Worm (Caenorhabditis elegans) whole organism, L4 larva: ENCODE data around the gene pst-2.

Source experiments
- F10B5.3 ChIP-seq: sonication (generic microtip); optimal IDR thresholded peaks from 2 replicates; lab custom pipeline; 2016; ENCODE audit warnings: mild to moderate bottlenecking, missing genetic modification characterization, missing compliant biosample characterization
- F26F4.8 ChIP-seq: fragments of 200-800 bp; sonication (Bioruptor generic); conservative IDR thresholded peaks from 2 replicates; pipeline ENCODE4 v1.3.6; 2022; ENCODE audit warnings: missing genetic modification characterization, missing compliant biosample characterization
- F44E2.7 ChIP-seq: fragments of 200-800 bp; sonication (Bioruptor generic); IDR thresholded peaks from 2 replicates; pipeline ENCODE4 v2.1.2; 2022; ENCODE audit warnings: missing genetic modification characterization, missing compliant biosample characterization
- F49E8.2 ChIP-seq: sonication (generic microtip); optimal IDR thresholded peaks from 2 replicates; lab custom pipeline; 2016; ENCODE audit warnings: missing compliant biosample characterization, mild to moderate bottlenecking, missing genetic modification characterization, borderline replicate concordance
- R02D3.7 ChIP-seq: fragments of 150-350 bp; sonication (generic microtip); optimal IDR thresholded peaks from 3 replicates; lab custom pipeline; 2014; ENCODE audit warnings: missing biosample characterization, missing genetic modification characterization
- Y105C5A.15 ChIP-seq: fragments of 200-800 bp; sonication (Bioruptor generic); IDR thresholded peaks from 2 replicates; pipeline ENCODE4 v1.3.6; 2022; ENCODE audit warnings: missing genetic modification characterization, missing compliant biosample characterization
- Y5F2A.4 ChIP-seq: fragments of 200-800 bp; sonication (Bioruptor generic); optimal IDR thresholded peaks from 2 replicates; lab custom pipeline; 2018; ENCODE audit warnings: mild to moderate bottlenecking, missing genetic modification characterization, missing compliant biosample characterization
- ZK546.5 ChIP-seq, 2 experiments: sonication (generic microtip); optimal IDR thresholded peaks; 2 replicates each; lab custom pipeline; 2017; ENCODE audit warnings: missing biosample characterization in 2 of 2, missing genetic modification characterization in 2 of 2
- attf-4 ChIP-seq: sonication (generic microtip); optimal IDR thresholded peaks from 3 replicates; lab custom pipeline; 2017; ENCODE audit warnings: missing biosample characterization, missing genetic modification characterization
- ceh-28 ChIP-seq: fragments of 150-350 bp; optimal IDR thresholded peaks from 2 replicates; lab custom pipeline; 2014; ENCODE audit warnings: missing biosample characterization, missing genetic modification reagents, missing genetic modification characterization
- ceh-32 ChIP-seq: sonication (generic microtip); optimal IDR thresholded peaks from 2 replicates; lab custom pipeline; 2016; ENCODE audit warnings: mild to moderate bottlenecking, missing genetic modification characterization, missing compliant biosample characterization; ENCODE audit not compliant: poor library complexity
- ceh-44 ChIP-seq: fragments of 200-800 bp; sonication (Bioruptor generic); IDR thresholded peaks from 2 replicates; pipeline ENCODE4 v1.3.6; 2022; ENCODE audit warnings: missing genetic modification reagents, missing genetic modification characterization, missing compliant biosample characterization
- cey-2 ChIP-seq: sonication (generic microtip); optimal IDR thresholded peaks from 3 replicates; lab custom pipeline; 2017; ENCODE audit warnings: missing genetic modification characterization, mild to moderate bottlenecking, missing compliant biosample characterization, antibody characterized with exemption, borderline replicate concordance; ENCODE audit not compliant: insufficient read depth
- daf-12 ChIP-seq: fragments of 150-350 bp; optimal IDR thresholded peaks from 2 replicates; lab custom pipeline; 2014; ENCODE audit warnings: missing biosample characterization, missing genetic modification reagents, missing genetic modification characterization
- daf-16 ChIP-seq, 3 experiments: sonication (generic microtip); optimal IDR thresholded peaks; 2 replicates each; lab custom pipeline; 2016 to 2017; ENCODE audit warnings: missing genetic modification characterization in 3 of 3, missing genetic modification reagents in 3 of 3, mild to moderate bottlenecking in 2 of 3, missing compliant biosample characterization in 2 of 3, missing biosample characterization in 1 of 3, moderate library complexity in 1 of 3
- dmd-8 ChIP-seq: fragments of 200-800 bp; sonication (Bioruptor generic); IDR thresholded peaks from 2 replicates; pipeline ENCODE4 v1.3.6; 2022; ENCODE audit warnings: missing genetic modification characterization, missing compliant biosample characterization
- dmd-9 ChIP-seq: fragments of 200-800 bp; sonication (Bioruptor generic); IDR thresholded peaks from 2 replicates; pipeline ENCODE4 v1.3.6; 2022; ENCODE audit warnings: missing genetic modification reagents, missing genetic modification characterization, missing compliant biosample characterization
- dve-1 ChIP-seq: sonication (generic microtip); optimal IDR thresholded peaks from 2 replicates; lab custom pipeline; 2017; ENCODE audit warnings: antibody characterized with exemption, mild to moderate bottlenecking, missing genetic modification characterization, missing compliant biosample characterization; ENCODE audit not compliant: insufficient read depth
- egl-43 ChIP-seq: fragments of 200-800 bp; sonication (Bioruptor generic); IDR thresholded peaks from 2 replicates; pipeline ENCODE4 v1.3.6; 2022; ENCODE audit warnings: missing genetic modification reagents, missing genetic modification characterization, missing compliant biosample characterization
- fkh-10 ChIP-seq: fragments of 150-350 bp; optimal IDR thresholded peaks from 2 replicates; lab custom pipeline; 2014; ENCODE audit warnings: missing biosample characterization, missing genetic modification reagents, missing genetic modification characterization
- gei-8 ChIP-seq: fragments of 200-800 bp; sonication (Bioruptor generic); optimal IDR thresholded peaks from 2 replicates; lab custom pipeline; 2018; ENCODE audit warnings: mild to moderate bottlenecking, missing genetic modification characterization, missing compliant biosample characterization
- hlh-11 ChIP-seq: fragments of 200-800 bp; sonication (Bioruptor generic); optimal IDR thresholded peaks from 2 replicates; lab custom pipeline; 2018; ENCODE audit warnings: mild to moderate bottlenecking, missing genetic modification characterization, missing compliant biosample characterization
- hlh-30 ChIP-seq: sonication (generic microtip); optimal IDR thresholded peaks from 2 replicates; lab custom pipeline; 2017; ENCODE audit warnings: antibody characterized with exemption, mild to moderate bottlenecking, missing genetic modification characterization, missing compliant biosample characterization; ENCODE audit not compliant: insufficient read depth
- hmg-1.1 ChIP-seq: fragments of 200-800 bp; sonication (Bioruptor generic); IDR thresholded peaks from 2 replicates; pipeline ENCODE4 v1.3.6; 2022; ENCODE audit warnings: missing genetic modification reagents, missing genetic modification characterization, missing compliant biosample characterization
- jun-1 ChIP-seq: fragments of 150-350 bp; optimal IDR thresholded peaks from 2 replicates; lab custom pipeline; 2014; ENCODE audit warnings: missing biosample characterization, missing genetic modification reagents, missing genetic modification characterization
- lim-7 ChIP-seq: fragments of 200-800 bp; sonication (Bioruptor generic); IDR thresholded peaks from 2 replicates; pipeline ENCODE4 v1.3.6; 2022; ENCODE audit warnings: missing genetic modification characterization, missing compliant biosample characterization
- lin-1 ChIP-seq: fragments of 200-800 bp; sonication (Bioruptor generic); IDR thresholded peaks from 2 replicates; pipeline ENCODE4 v1.3.6; 2022; ENCODE audit warnings: missing genetic modification reagents, missing genetic modification characterization, missing compliant biosample characterization
- lin-15B ChIP-seq: fragments of 150-350 bp; sonication (generic microtip); optimal IDR thresholded peaks from 3 replicates; lab custom pipeline; 2014; ENCODE audit warnings: missing biosample characterization, missing genetic modification characterization
- lin-29 ChIP-seq: fragments of 200-800 bp; sonication (Bioruptor generic); IDR thresholded peaks from 2 replicates; pipeline ENCODE4 v1.3.6; 2022; ENCODE audit warnings: missing genetic modification reagents, missing genetic modification characterization, missing compliant biosample characterization
- lin-39 ChIP-seq: fragments of 150-350 bp; optimal IDR thresholded peaks from 2 replicates; lab custom pipeline; 2014; ENCODE audit warnings: missing biosample characterization, missing genetic modification reagents, missing genetic modification characterization
- madf-9 ChIP-seq: fragments of 200-800 bp; sonication (Bioruptor generic); conservative IDR thresholded peaks from 2 replicates; pipeline ENCODE4 v1.3.6; 2022; ENCODE audit warnings: missing genetic modification reagents, missing genetic modification characterization, missing compliant biosample characterization
- mep-1 ChIP-seq: fragments of 150-350 bp; sonication (generic microtip); optimal IDR thresholded peaks from 3 replicates; lab custom pipeline; 2014; ENCODE audit warnings: missing biosample characterization, missing genetic modification characterization
- nhr-10 ChIP-seq: fragments of 150-350 bp; optimal IDR thresholded peaks from 2 replicates; lab custom pipeline; 2014; ENCODE audit warnings: missing biosample characterization, missing genetic modification characterization
- nhr-102 ChIP-seq: sonication (generic microtip); optimal IDR thresholded peaks from 2 replicates; lab custom pipeline; 2016; ENCODE audit warnings: mild to moderate bottlenecking, missing genetic modification characterization, moderate library complexity, missing compliant biosample characterization
- nhr-11 ChIP-seq: fragments of 150-350 bp; optimal IDR thresholded peaks from 2 replicates; lab custom pipeline; 2014; ENCODE audit warnings: missing biosample characterization, missing genetic modification characterization
- nhr-41 ChIP-seq: fragments of 200-800 bp; sonication (Bioruptor generic); IDR thresholded peaks from 2 replicates; pipeline ENCODE4 v1.3.6; 2022; ENCODE audit warnings: missing genetic modification reagents, missing genetic modification characterization, missing compliant biosample characterization
- nhr-6 ChIP-seq: fragments of 150-350 bp; optimal IDR thresholded peaks from 2 replicates; lab custom pipeline; 2014; ENCODE audit warnings: missing biosample characterization, missing genetic modification characterization
- pha-4 ChIP-seq, 2 experiments: fragments of 150-350 bp in 1 of 2; fragments of 200-800 bp in 1 of 2; sonication (Bioruptor generic) in 1 of 2; IDR thresholded peaks in 1 of 2; optimal IDR thresholded peaks in 1 of 2; 2 replicates each; pipeline versions ENCODE4 v1.3.6 to Lab custom; 2014 to 2022; ENCODE audit warnings: missing genetic modification characterization in 2 of 2, missing genetic modification reagents in 2 of 2, missing biosample characterization in 1 of 2, missing compliant biosample characterization in 1 of 2
- saeg-2 ChIP-seq: fragments of 200-800 bp; sonication (Bioruptor generic); IDR thresholded peaks from 2 replicates; pipeline ENCODE4 v1.3.6; 2022; ENCODE audit warnings: missing genetic modification reagents, missing genetic modification characterization, missing compliant biosample characterization
- set-16 ChIP-seq: fragments of 200-800 bp; sonication (Bioruptor generic); IDR thresholded peaks from 2 replicates; pipeline ENCODE4 v1.3.6; 2022; ENCODE audit warnings: missing genetic modification reagents, missing genetic modification characterization, missing compliant biosample characterization
- skn-1 ChIP-seq: fragments of 150-350 bp; optimal IDR thresholded peaks from 2 replicates; lab custom pipeline; 2014; ENCODE audit warnings: missing biosample characterization, missing genetic modification characterization
- spr-1 ChIP-seq: sonication (generic microtip); optimal IDR thresholded peaks from 2 replicates; lab custom pipeline; 2016; ENCODE audit warnings: mild to moderate bottlenecking, missing genetic modification characterization, missing compliant biosample characterization
- unc-39 ChIP-seq: sonication (generic microtip); optimal IDR thresholded peaks from 2 replicates; lab custom pipeline; 2017; ENCODE audit warnings: missing biosample characterization, missing genetic modification characterization
- unc-62 ChIP-seq, 3 experiments: fragments of 150-350 bp in 1 of 3; sonication (generic microtip); optimal IDR thresholded peaks in 2 of 3; peaks in 1 of 3; 1 replicate in 1 of 3; 2 replicates in 2 of 3; lab custom pipeline; 2014 to 2017; ENCODE audit warnings: missing biosample characterization in 3 of 3, missing genetic modification characterization in 3 of 3, missing genetic modification reagents in 3 of 3, missing genotype in 1 of 3
- zip-2 ChIP-seq: fragments of 150-350 bp; optimal IDR thresholded peaks from 2 replicates; lab custom pipeline; 2014; ENCODE audit warnings: missing biosample characterization, missing genetic modification characterization

Gene pst-2

DNA sequence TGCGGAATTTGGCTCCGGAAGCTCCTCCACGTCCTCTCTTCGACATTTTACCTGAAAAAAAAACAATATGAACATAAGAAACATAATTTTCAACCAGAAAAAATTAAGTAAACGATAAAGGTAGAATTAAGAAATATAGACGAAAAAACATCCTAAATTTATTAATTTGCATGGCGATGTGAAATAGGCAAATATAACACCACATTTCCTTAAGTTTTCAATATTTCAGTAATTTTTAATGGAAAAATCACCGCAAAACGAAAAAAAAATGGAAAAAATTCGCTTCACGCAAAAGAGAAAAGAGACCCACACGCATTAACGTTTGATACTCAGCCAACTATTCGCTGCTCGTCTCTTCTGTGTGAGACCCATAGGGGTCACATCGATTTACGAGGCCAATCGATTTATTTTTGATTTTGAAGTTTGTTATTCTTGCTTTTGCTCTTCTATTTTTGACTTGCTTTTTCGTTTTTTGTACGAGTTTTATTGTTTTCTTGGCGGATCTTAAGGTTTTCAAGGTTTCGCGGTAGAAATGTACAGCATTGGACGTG is 25.9 kb downstream of the pst-2 start, which contains the start of gene rpl-23 (continued):
- TF ChIP-seq unc-62 (GFP tag; optimal IDR thresholded peaks at IDR 0.05 in 1 of 2; lab: Kevin White, UChicago) (peak in 1 of 2 experiments; percentile 21), unc-62 (tag; optimal IDR thresholded peaks at IDR 0.05; lab: Kevin White, UChicago) (no peak), dmd-9 (GFP tag; lab: Robert Waterston, UW) (no peak), lin-1 (GFP tag; lab: Robert Waterston, UW) (no peak), nhr-41 (GFP tag; lab: Robert Waterston, UW) (no peak), set-16 (GFP tag; lab: Robert Waterston, UW) (no peak), lin-29 (GFP tag; lab: Robert Waterston, UW) (no peak), dmd-8 (GFP tag; lab: Robert Waterston, UW) (no peak), lin-39 (tag; lab: Kevin White, UChicago) (no peak), saeg-2 (GFP tag; lab: Robert Waterston, UW) (0 out of 2 replicates have a peak, but pooled peaks have one; percentile 14), F49E8.2 (tag; lab: Kevin White, UChicago) (no peak), jun-1 (tag; lab: Kevin White, UChicago) (peak; percentile 27), nhr-10 (tag; lab: Kevin White, UChicago) (no peak), zip-2 (tag; lab: Kevin White, UChicago) (peak; percentile 29), daf-12 (tag; lab: Kevin White, UChicago) (no peak), fkh-10 (GFP tag; lab: Kevin White, UChicago) (peak; percentile 54), daf-16 (GFP tag; optimal IDR thresholded peaks at IDR 0.05; lab: Kevin White, UChicago) (peak in 1 of 2 experiments; percentile 38), daf-16 (tag; optimal IDR thresholded peaks at IDR 0.05; lab: Kevin White, UChicago) (peak; percentile 72), F10B5.3 (tag; lab: Kevin White, UChicago) (no peak), ZK546.5 (tag; optimal IDR thresholded peaks at IDR 0.05; lab: Kevin White, UChicago) (peak in 1 of 2 experiments; percentile 58), lim-7 (GFP tag; lab: Robert Waterston, UW) (0 out of 2 replicates have a peak, but pooled peaks have one; percentile 52), nhr-6 (peak; percentile 73), ceh-28 (tag; lab: Kevin White, UChicago) (peak; percentile 85), pha-4 (GFP tag; IDR thresholded peaks at IDR 0.05; lab: Robert Waterston, UW) (peak; percentile 64; the same call in 1 of the 2 replicates), pha-4 (tag; optimal IDR thresholded peaks at IDR 0.05; lab: Kevin White, UChicago) (peak; percentile 98), ceh-44 (GFP tag; lab: Robert Waterston, UW) (peak; percentile 40; the same call in 1 of the 2 replicates), F26F4.8 (GFP tag; lab: Robert Waterston, UW) (no peak), R02D3.7 (tag; lab: Kevin White, UChicago) (peak; percentile 96), egl-43 (GFP tag; lab: Robert Waterston, UW) (no peak), Y5F2A.4 (no peak), madf-9 (GFP tag; lab: Robert Waterston, UW) (no peak; the same call in 1 of the 2 replicates), unc-39 (tag; lab: Kevin White, UChicago) (no peak)

DNA sequence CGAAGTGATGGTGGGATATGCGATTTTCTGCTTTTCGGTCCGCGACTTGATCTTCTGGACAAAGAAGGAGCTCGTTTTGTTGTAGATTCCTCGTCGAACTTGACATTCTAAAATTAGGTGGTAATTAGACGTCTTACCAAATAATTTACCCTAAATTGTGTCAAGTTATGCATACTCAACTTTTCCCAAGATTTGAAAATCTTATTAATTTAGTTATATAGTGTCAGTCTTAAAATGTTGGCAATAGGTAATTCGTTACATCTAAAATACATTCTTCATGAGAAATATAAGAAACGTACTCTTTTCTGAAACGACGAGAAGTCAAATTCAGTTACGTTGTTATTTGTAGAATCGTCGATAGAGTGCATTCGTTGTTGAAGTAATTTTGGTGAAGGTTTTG is 27.3 kb downstream of the pst-2 start:
- TF ChIP-seq spr-1 (tag; lab: Kevin White, UChicago): no peak

DNA sequence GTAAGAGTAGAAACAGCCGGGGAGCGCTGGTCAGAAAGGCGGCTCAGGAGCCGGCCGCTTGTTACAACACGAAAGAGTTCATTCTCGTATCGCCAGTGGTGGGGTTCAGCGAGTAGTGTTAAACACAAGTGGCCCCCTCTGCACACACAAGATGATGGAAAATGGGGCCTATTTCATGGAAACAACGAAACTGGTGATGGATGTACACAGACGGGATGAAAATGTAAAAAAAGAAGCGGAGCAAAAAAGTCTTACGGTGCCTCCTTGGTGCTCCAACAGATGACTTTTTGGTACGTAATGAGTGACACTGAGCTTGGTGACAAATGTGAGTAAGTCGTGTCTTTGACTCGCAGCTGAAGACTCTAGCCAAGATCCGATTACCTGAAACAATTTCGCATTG is 27.8 kb downstream of the pst-2 start:
- TF ChIP-seq lin-15B (tag; lab: Kevin White, UChicago) (no peak), ceh-32 (no peak), cey-2 (no peak), nhr-102 (no peak), skn-1 (tag; lab: Kevin White, UChicago) (no peak), hmg-1.1 (GFP tag; lab: Robert Waterston, UW) (no peak), attf-4 (no peak), Y105C5A.15 (GFP tag; lab: Robert Waterston, UW) (no peak), dve-1 (tag; lab: Kevin White, UChicago) (no peak), Y5F2A.4 (no peak), hlh-11 (tag; lab: Kevin White, UChicago) (peak; percentile 30), F44E2.7 (GFP tag; lab: Robert Waterston, UW) (no peak), daf-16 (GFP tag; optimal IDR thresholded peaks at IDR 0.05; lab: Kevin White, UChicago) (peak in 1 of 2 experiments; percentile 5), daf-16 (tag; optimal IDR thresholded peaks at IDR 0.05; lab: Kevin White, UChicago) (no peak), F26F4.8 (GFP tag; lab: Robert Waterston, UW) (0 out of 2 replicates have a peak, but pooled peaks have one; percentile 5), nhr-11 (tag; lab: Kevin White, UChicago) (peak; percentile 27), hlh-30 (tag; lab: Kevin White, UChicago) (no peak), mep-1 (tag; lab: Kevin White, UChicago) (no peak), gei-8 (GFP tag; lab: Kevin White, UChicago) (no peak)
